Worm (Caenorhabditis elegans): Measurements from ENCODE around the gene ZC53.2.

DNA sequence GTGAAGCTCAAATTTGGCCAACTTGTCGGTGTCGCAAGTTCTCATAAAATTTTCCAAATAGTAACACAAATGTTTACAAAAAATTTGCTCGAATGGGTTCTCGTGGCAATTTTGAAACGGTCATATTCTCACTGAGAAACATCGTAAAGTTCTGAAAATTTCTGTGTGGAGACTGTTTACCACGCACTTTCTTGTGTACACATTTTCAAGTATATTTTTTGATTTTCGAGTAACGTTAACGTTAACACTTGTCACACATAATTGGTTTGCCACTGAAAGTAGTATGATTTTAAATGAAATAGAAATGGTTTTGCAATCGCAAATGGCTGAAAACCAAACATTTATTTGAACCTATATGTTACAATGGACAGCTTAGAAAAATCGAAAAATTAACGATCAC, 33.2 kb downstream of the ZC53.2 start:
- no peak for TF ChIP-seq tab-1 (GFP tag; IDR thresholded peaks at IDR 0.05)
- TF ChIP-seq ztf-23 (GFP tag; IDR thresholded peaks at IDR 0.05): no peak
- no peak for TF ChIP-seq cog-1 (tag; optimal IDR thresholded peaks at IDR 0.05)

Measured in whole organism, midembryonic.